Worm (Caenorhabditis elegans) whole organism, L3 larva: ENCODE results near the gene gadr-2.

Experiments
- R02D3.7 ChIP-seq: fragments of 150-350 bp; optimal IDR thresholded peaks from 2 replicates; lab custom pipeline; 2014; ENCODE audit warnings: missing biosample characterization, missing genetic modification characterization
- ZK546.5 ChIP-seq: sonication (generic microtip); optimal IDR thresholded peaks from 2 replicates; lab custom pipeline; 2017; ENCODE audit warnings: missing biosample characterization, missing genetic modification characterization
- ama-1 ChIP-seq: fragments of 150-350 bp; optimal IDR thresholded peaks from 2 replicates; lab custom pipeline; 2018
- ceh-16 ChIP-seq: sonication (generic microtip); optimal IDR thresholded peaks from 2 replicates; lab custom pipeline; 2017; ENCODE audit warnings: missing biosample characterization, missing genetic modification characterization
- ceh-9 ChIP-seq: sonication (generic microtip); optimal IDR thresholded peaks from 2 replicates; lab custom pipeline; 2018; ENCODE audit warnings: missing biosample characterization, missing genetic modification characterization
- egl-27 ChIP-seq: sonication (generic microtip); optimal IDR thresholded peaks from 4 replicates; lab custom pipeline; 2017; ENCODE audit warnings: missing biosample characterization, missing genetic modification reagents, missing genetic modification characterization
- egl-5 ChIP-seq: fragments of 150-350 bp; optimal IDR thresholded peaks from 2 replicates; lab custom pipeline; 2017; ENCODE audit warnings: missing biosample characterization, missing genetic modification reagents, missing genetic modification characterization, inconsistent platforms
- elt-2 ChIP-seq: sonication (generic microtip); optimal IDR thresholded peaks from 2 replicates; lab custom pipeline; 2016; ENCODE audit warnings: missing genetic modification reagents, mild to moderate bottlenecking, missing genetic modification characterization, missing compliant biosample characterization
- elt-3 ChIP-seq, 3 experiments: fragments of 150-350 bp in 1 of 3; sonication (generic microtip) in 2 of 3; optimal IDR thresholded peaks; 2 replicates in 2 of 3; 4 replicates in 1 of 3; lab custom pipeline; 2014 to 2017; ENCODE audit warnings: missing biosample characterization in 3 of 3, missing genetic modification characterization in 3 of 3
- eor-1 ChIP-seq, 2 experiments: fragments of 150-350 bp; optimal IDR thresholded peaks; 2 replicates each; lab custom pipeline; 2014 to 2018; ENCODE audit warnings: missing biosample characterization in 2 of 2, missing genetic modification characterization in 2 of 2
- fkh-10 ChIP-seq: sonication (generic microtip); optimal IDR thresholded peaks from 2 replicates; lab custom pipeline; 2017; ENCODE audit warnings: missing biosample characterization, missing genetic modification reagents, missing genetic modification characterization
- fos-1 ChIP-seq: fragments of 150-350 bp; optimal IDR thresholded peaks from 2 replicates; lab custom pipeline; 2014; ENCODE audit warnings: missing biosample characterization, missing genetic modification characterization
- hmg-11 ChIP-seq: sonication (generic microtip); optimal IDR thresholded peaks from 2 replicates; lab custom pipeline; 2016; ENCODE audit warnings: missing genetic modification characterization, missing compliant biosample characterization
- jun-1 ChIP-seq: fragments of 150-350 bp; optimal IDR thresholded peaks from 2 replicates; lab custom pipeline; 2014; ENCODE audit warnings: missing biosample characterization, missing genetic modification reagents, missing genetic modification characterization
- lin-15B ChIP-seq: fragments of 150-350 bp; optimal IDR thresholded peaks from 2 replicates; lab custom pipeline; 2014; ENCODE audit warnings: missing biosample characterization, missing genetic modification characterization
- lin-39 ChIP-seq: fragments of 150-350 bp; optimal IDR thresholded peaks from 2 replicates; lab custom pipeline; 2018; ENCODE audit warnings: missing biosample characterization, missing genetic modification reagents, missing genetic modification characterization
- lsy-12 ChIP-seq: sonication (generic microtip); optimal IDR thresholded peaks from 2 replicates; lab custom pipeline; 2016; ENCODE audit warnings: mild to moderate bottlenecking, missing genetic modification characterization, missing compliant biosample characterization
- mml-1 ChIP-seq: fragments of 150-350 bp; sonication (generic microtip); optimal IDR thresholded peaks from 3 replicates; lab custom pipeline; 2014; ENCODE audit warnings: missing biosample characterization, missing genetic modification characterization
- nfya-1 ChIP-seq: sonication (generic microtip); optimal IDR thresholded peaks from 2 replicates; lab custom pipeline; 2017; ENCODE audit warnings: missing genetic modification characterization, mild to moderate bottlenecking, missing compliant biosample characterization, antibody characterized with exemption, moderate library complexity; ENCODE audit not compliant: insufficient read depth
- nhr-11 ChIP-seq: fragments of 150-350 bp; optimal IDR thresholded peaks from 2 replicates; lab custom pipeline; 2014; ENCODE audit warnings: missing biosample characterization, missing genetic modification characterization
- nhr-12 ChIP-seq: fragments of 150-350 bp; optimal IDR thresholded peaks from 2 replicates; lab custom pipeline; 2014; ENCODE audit warnings: missing biosample characterization, missing genetic modification characterization
- nhr-23 ChIP-seq: fragments of 150-350 bp; optimal IDR thresholded peaks from 2 replicates; lab custom pipeline; 2014; ENCODE audit warnings: missing biosample characterization, missing genetic modification reagents, missing genetic modification characterization
- nhr-25 ChIP-seq: sonication (generic microtip); optimal IDR thresholded peaks from 2 replicates; lab custom pipeline; 2017; ENCODE audit warnings: missing biosample characterization, missing genetic modification characterization
- nhr-28 ChIP-seq: fragments of 150-350 bp; optimal IDR thresholded peaks from 2 replicates; lab custom pipeline; 2014; ENCODE audit warnings: missing biosample characterization, missing genetic modification characterization
- nhr-76 ChIP-seq: fragments of 150-350 bp; sonication (generic microtip); optimal IDR thresholded peaks from 5 replicates; lab custom pipeline; 2014; ENCODE audit warnings: missing biosample characterization, missing genetic modification characterization
- pha-4 ChIP-seq: fragments of 150-350 bp; optimal IDR thresholded peaks from 2 replicates; lab custom pipeline; 2014; ENCODE audit warnings: missing biosample characterization, missing genetic modification reagents, missing genetic modification characterization
- pqm-1 ChIP-seq: fragments of 150-350 bp; optimal IDR thresholded peaks from 2 replicates; lab custom pipeline; 2017; ENCODE audit warnings: missing biosample characterization, missing genetic modification characterization, inconsistent platforms
- snpc-4 ChIP-seq: fragments of 150-350 bp; optimal IDR thresholded peaks from 2 replicates; lab custom pipeline; 2014; ENCODE audit warnings: missing biosample characterization, missing genetic modification characterization
- unc-39 ChIP-seq: sonication (generic microtip); optimal IDR thresholded peaks from 4 replicates; lab custom pipeline; 2017; ENCODE audit warnings: missing biosample characterization, missing genetic modification characterization
- unc-62 ChIP-seq: fragments of 150-350 bp; sonication (generic microtip); optimal IDR thresholded peaks from 4 replicates; lab custom pipeline; 2014; ENCODE audit warnings: missing biosample characterization, missing genetic modification reagents, missing genetic modification characterization
- zag-1 ChIP-seq: fragments of 150-350 bp; optimal IDR thresholded peaks from 2 replicates; lab custom pipeline; 2014; ENCODE audit warnings: missing biosample characterization, missing genetic modification characterization
- ztf-11 ChIP-seq: fragments of 150-350 bp; optimal IDR thresholded peaks from 2 replicates; lab custom pipeline; 2014; ENCODE audit warnings: missing biosample characterization, missing genetic modification characterization
- ztf-4 ChIP-seq: fragments of 150-350 bp; optimal IDR thresholded peaks from 2 replicates; lab custom pipeline; 2014; ENCODE audit warnings: missing biosample characterization, missing genetic modification characterization

gadr-2 gene

ce11 chrIV:9511221-9511638 lies 26.3 kb upstream of the gadr-2 start (continued):
- TF ChIP-seq hmg-11 (tag; lab: Kevin White, UChicago) (peak; percentile 88), eor-1 (tag; optimal IDR thresholded peaks at IDR 0.05; lab: Kevin White, UChicago) (no peak), nhr-76 (tag; lab: Kevin White, UChicago) (peak; percentile 55), pqm-1 (peak; percentile 0), egl-5 (tag; lab: Kevin White, UChicago) (peak; percentile 59), ztf-11 (tag; lab: Kevin White, UChicago) (no peak), ceh-9 (no peak), nhr-25 (tag; lab: Kevin White, UChicago) (peak; percentile 92), nhr-11 (no peak), unc-62 (GFP tag; lab: Kevin White, UChicago) (peak; percentile 20), jun-1 (tag; lab: Kevin White, UChicago) (peak; percentile 28), elt-3 (tag; optimal IDR thresholded peaks at IDR 0.05; lab: Kevin White, UChicago) (no peak)
- TF ChIP-seq, all 47 proteins: peak for 26

- TF ChIP-seq fkh-10 (GFP tag; lab: Kevin White, UChicago), result peak; percentile 17
- TF ChIP-seq lsy-12, result no peak
- TF ChIP-seq nfya-1 (tag; lab: Kevin White, UChicago), result peak; percentile 2
These were observed 25.5 kb upstream of the gadr-2 start, which contains the start of gene C33A12.4 for ce11 chrIV:9510439-9510838. Gene C33A12.4 (minus strand): TSS chrIV:9510569.

- TF ChIP-seq snpc-4 (tag; lab: Kevin White, UChicago) (peak; percentile 44), elt-2 (tag; lab: Kevin White, UChicago) (peak; percentile 21), nhr-12 (no peak), ama-1 (lab: Kevin White, UChicago) (no peak), mml-1 (tag; lab: Kevin White, UChicago) (no peak), nhr-25 (tag; lab: Kevin White, UChicago) (peak; percentile 19), egl-27 (tag; lab: Kevin White, UChicago) (no peak), pha-4 (tag; lab: Kevin White, UChicago) (peak; percentile 78)
These were observed 23.7 kb upstream of the gadr-2 start, which contains the start of gene ethe-1 for ce11 chrIV:9508612-9509011. Gene ethe-1 (minus strand): TSS chrIV:9508761.

- TF ChIP-seq fos-1 (tag; lab: Kevin White, UChicago), result no peak
- TF ChIP-seq nhr-23 (tag; lab: Kevin White, UChicago), result no peak
- no peak for TF ChIP-seq ceh-16 (tag; lab: Kevin White, UChicago)
- TF ChIP-seq lin-39 (tag; lab: Kevin White, UChicago), result no peak
- no peak for TF ChIP-seq zag-1 (tag; lab: Kevin White, UChicago)
- TF ChIP-seq lin-15B (tag; lab: Kevin White, UChicago), result no peak
- TF ChIP-seq pqm-1, result no peak
- TF ChIP-seq R02D3.7 (tag; lab: Kevin White, UChicago), result no peak
- TF ChIP-seq lsy-12, result no peak
- no peak for TF ChIP-seq nhr-25 (tag; lab: Kevin White, UChicago)
- no peak for TF ChIP-seq ZK546.5
- TF ChIP-seq fkh-10 (GFP tag; lab: Kevin White, UChicago), result no peak
- TF ChIP-seq nhr-28, result no peak
- no peak for TF ChIP-seq ztf-4 (tag; lab: Kevin White, UChicago)
- TF ChIP-seq, all 47 proteins: peak for 0
These were observed 21.3 kb upstream of the gadr-2 start, which contains the start of gene ttr-9 for ce11 chrIV:9506251-9506650. Gene ttr-9 (minus strand): TSS chrIV:9506351.

ce11 chrIV:9500100-9500499 lies 15.2 kb upstream of the gadr-2 start, which contains the start of gene ugt-21:
Gene ugt-21 (plus strand): TSS chrIV:9500311.
- no peak for TF ChIP-seq unc-39 (tag; lab: Kevin White, UChicago)
- peak; percentile 52 for TF ChIP-seq elt-2 (tag; lab: Kevin White, UChicago)

ce11 chrIV:9499636-9500035 lies 14.7 kb upstream of the gadr-2 start:
- TF ChIP-seq nhr-28, result no peak
- TF ChIP-seq ztf-4 (tag; lab: Kevin White, UChicago), result no peak
